Worm (Caenorhabditis elegans): ENCODE results near the gene eef-1A.1.
A peak's percentile ranks its signal among the peaks of the same experiment; 100 is the strongest.

The eef-1A.1 gene

DNA sequence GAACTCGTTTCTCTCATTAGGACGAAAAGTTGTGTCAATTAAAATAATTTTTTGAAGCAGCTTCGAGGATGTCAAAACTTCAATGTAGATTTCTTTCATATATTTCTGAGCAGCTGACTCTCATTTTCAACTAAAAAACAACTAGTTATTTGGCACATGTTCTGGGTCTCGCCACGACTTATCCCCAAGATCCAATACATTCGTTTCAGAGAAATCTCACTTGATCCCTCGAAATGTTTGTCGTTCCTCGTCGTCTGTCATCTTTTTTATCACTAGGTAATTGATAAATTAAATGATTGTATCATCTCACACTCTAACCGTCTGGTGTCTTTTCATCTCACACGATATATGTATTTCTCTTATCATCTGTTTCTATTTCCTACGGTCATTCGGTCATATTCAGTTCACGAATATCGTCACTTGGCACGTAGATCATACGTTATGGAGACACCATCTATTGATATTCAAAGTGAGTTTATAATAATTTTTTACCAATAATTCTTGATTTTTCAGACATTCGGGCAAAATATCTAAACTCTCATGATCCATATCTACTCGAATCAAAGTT lies 9.5 kb downstream of the eef-1A.1 start, which contains the start of the genes rpn-6.1 and F57B9.1:
Gene rpn-6.1, minus strand, starts transcription at position 65 of the 568 bp plus-strand sequence.
Gene F57B9.1, plus strand, starts transcription at position 154 of the 568 bp plus-strand sequence.
- no peak for TF ChIP-seq mab-5 (tag; optimal IDR thresholded peaks at IDR 0.05)
- no peak for TF ChIP-seq mbf-1 (tag; optimal IDR thresholded peaks at IDR 0.05)
- TF ChIP-seq fos-1 (tag; optimal IDR thresholded peaks at IDR 0.05): peak; percentile 82
- no peak for TF ChIP-seq R02D3.7 (tag; optimal IDR thresholded peaks at IDR 0.05)
- peak; percentile 21 for TF ChIP-seq crh-2 (tag; optimal IDR thresholded peaks at IDR 0.05)
- TF ChIP-seq ceh-16 (tag; optimal IDR thresholded peaks at IDR 0.05): no peak
- no peak for TF ChIP-seq F13H6.1 (tag; optimal IDR thresholded peaks at IDR 0.05)
- no peak for TF ChIP-seq mdl-1 (tag; optimal IDR thresholded peaks at IDR 0.05)
- no peak for TF ChIP-seq peb-1 (tag; optimal IDR thresholded peaks at IDR 0.05)
- TF ChIP-seq lsy-2 (tag; optimal IDR thresholded peaks at IDR 0.05): peak in 1 of 2 experiments; percentile 62
- TF ChIP-seq sma-9 (GFP tag; optimal IDR thresholded peaks at IDR 0.05): peak; percentile 60
- no peak for TF ChIP-seq sma-9 (tag; optimal IDR thresholded peaks at IDR 0.05)
- no peak for TF ChIP-seq alr-1 (tag; optimal IDR thresholded peaks at IDR 0.05)
- no peak for TF ChIP-seq ZK546.5 (tag; optimal IDR thresholded peaks at IDR 0.05)
- peak; percentile 36 for TF ChIP-seq nhr-129 (tag; optimal IDR thresholded peaks at IDR 0.05)
- peak; percentile 48 for TF ChIP-seq C34F6.9 (tag; optimal IDR thresholded peaks at IDR 0.05)
- no peak for TF ChIP-seq nhr-25 (tag; optimal IDR thresholded peaks at IDR 0.05)
- TF ChIP-seq skn-1 (tag; optimal IDR thresholded peaks at IDR 0.05): peak; percentile 12
- TF ChIP-seq nhr-6 (tag; optimal IDR thresholded peaks at IDR 0.05): no peak
- no peak for TF ChIP-seq nhr-21 (tag; optimal IDR thresholded peaks at IDR 0.05)
- TF ChIP-seq unc-62 (GFP tag; optimal IDR thresholded peaks at IDR 0.05): no peak
- TF ChIP-seq Y55F3AM.14 (GFP tag; optimal IDR thresholded peaks at IDR 0.05): no peak

DNA sequence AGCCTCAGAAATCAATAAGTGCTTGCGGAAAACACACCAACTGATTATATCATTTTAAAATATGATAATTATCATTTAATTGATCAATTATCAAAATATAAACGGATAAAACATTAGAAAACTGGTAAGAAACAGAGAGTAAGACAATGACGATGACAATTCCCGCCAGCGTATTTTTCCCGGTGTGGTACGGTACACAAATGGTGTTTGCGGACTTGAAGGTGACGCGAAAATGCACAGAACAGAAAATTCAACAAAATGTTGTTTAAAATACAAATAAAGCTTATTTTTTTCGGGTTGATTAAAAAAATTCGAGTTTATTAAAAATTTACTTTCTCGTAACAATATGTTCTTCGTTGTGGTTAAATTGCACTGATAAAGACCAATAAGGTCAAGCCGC lies 10.3 kb downstream of the eef-1A.1 start:
- TF ChIP-seq blmp-1 (tag; optimal IDR thresholded peaks at IDR 0.05; ENCODE audit: insufficient read depth) (peak; percentile 3), nhr-21 (tag; optimal IDR thresholded peaks at IDR 0.05) (no peak), ZK546.5 (tag; optimal IDR thresholded peaks at IDR 0.05) (no peak), elt-3 (tag; optimal IDR thresholded peaks at IDR 0.05) (no peak), lin-13 (GFP tag; optimal IDR thresholded peaks at IDR 0.05) (no peak), C34F6.9 (tag; optimal IDR thresholded peaks at IDR 0.05) (peak; percentile 79), Y55F3AM.14 (GFP tag; optimal IDR thresholded peaks at IDR 0.05) (no peak), zag-1 (tag; optimal IDR thresholded peaks at IDR 0.05) (no peak), lsy-2 (tag; optimal IDR thresholded peaks at IDR 0.05) (peak; percentile 88 to 98), gmeb-1 (tag; optimal IDR thresholded peaks at IDR 0.05) (peak; percentile 55), ztf-1 (GFP tag; conservative IDR thresholded peaks at IDR 0.05) (no peak), ceh-82 (tag; optimal IDR thresholded peaks at IDR 0.05) (no peak), crh-2 (tag; optimal IDR thresholded peaks at IDR 0.05) (peak; percentile 59), unc-62 (GFP tag; optimal IDR thresholded peaks at IDR 0.05) (no peak), ama-1 (optimal IDR thresholded peaks at IDR 0.05) (no peak), sma-3 (GFP tag; optimal IDR thresholded peaks at IDR 0.05) (no peak), lin-11 (tag; optimal IDR thresholded peaks at IDR 0.05) (no peak), ceh-16 (tag; optimal IDR thresholded peaks at IDR 0.05) (no peak), unc-55 (GFP tag; optimal IDR thresholded peaks at IDR 0.05) (peak; percentile 83), nhr-12 (tag; optimal IDR thresholded peaks at IDR 0.05) (no peak), peb-1 (tag; optimal IDR thresholded peaks at IDR 0.05) (no peak), aly-2 (tag; optimal IDR thresholded peaks at IDR 0.05) (no peak), R02D3.7 (tag; optimal IDR thresholded peaks at IDR 0.05) (no peak), nhr-11 (tag; optimal IDR thresholded peaks at IDR 0.05) (no peak), nhr-10 (tag; optimal IDR thresholded peaks at IDR 0.05) (no peak), sem-4 (tag; optimal IDR thresholded peaks at IDR 0.05) (peak; percentile 8), mdl-1 (tag; optimal IDR thresholded peaks at IDR 0.05) (no peak), ztf-11 (tag; optimal IDR thresholded peaks at IDR 0.05) (no peak), nhr-129 (tag; optimal IDR thresholded peaks at IDR 0.05) (peak; percentile 56), nhr-25 (tag; optimal IDR thresholded peaks at IDR 0.05) (peak; percentile 18), skn-1 (tag; optimal IDR thresholded peaks at IDR 0.05) (peak; percentile 67), alr-1 (tag; optimal IDR thresholded peaks at IDR 0.05) (no peak), sma-9 (GFP tag; optimal IDR thresholded peaks at IDR 0.05) (no peak), sma-9 (tag; optimal IDR thresholded peaks at IDR 0.05) (no peak), mab-5 (tag; optimal IDR thresholded peaks at IDR 0.05) (no peak), nhr-77 (tag; optimal IDR thresholded peaks at IDR 0.05) (no peak), egl-27 (tag; optimal IDR thresholded peaks at IDR 0.05) (no peak), mbf-1 (tag; optimal IDR thresholded peaks at IDR 0.05) (no peak), ztf-4 (tag; optimal IDR thresholded peaks at IDR 0.05) (no peak), lin-39 (tag; optimal IDR thresholded peaks at IDR 0.05) (no peak), fos-1 (tag; optimal IDR thresholded peaks at IDR 0.05) (peak; percentile 24), nhr-23 (tag; optimal IDR thresholded peaks at IDR 0.05) (no peak), dmd-4 (tag; optimal IDR thresholded peaks at IDR 0.05) (no peak), nhr-237 (tag; optimal IDR thresholded peaks at IDR 0.05) (no peak), snpc-4 (tag; optimal IDR thresholded peaks at IDR 0.05) (no peak), unc-39 (tag; optimal IDR thresholded peaks at IDR 0.05) (no peak), nhr-6 (tag; optimal IDR thresholded peaks at IDR 0.05) (no peak), F13H6.1 (tag; optimal IDR thresholded peaks at IDR 0.05) (no peak), elt-1 (tag; optimal IDR thresholded peaks at IDR 0.05) (no peak)
